Worm (Caenorhabditis elegans): ENCODE data around the gene pqm-1.

DNA sequence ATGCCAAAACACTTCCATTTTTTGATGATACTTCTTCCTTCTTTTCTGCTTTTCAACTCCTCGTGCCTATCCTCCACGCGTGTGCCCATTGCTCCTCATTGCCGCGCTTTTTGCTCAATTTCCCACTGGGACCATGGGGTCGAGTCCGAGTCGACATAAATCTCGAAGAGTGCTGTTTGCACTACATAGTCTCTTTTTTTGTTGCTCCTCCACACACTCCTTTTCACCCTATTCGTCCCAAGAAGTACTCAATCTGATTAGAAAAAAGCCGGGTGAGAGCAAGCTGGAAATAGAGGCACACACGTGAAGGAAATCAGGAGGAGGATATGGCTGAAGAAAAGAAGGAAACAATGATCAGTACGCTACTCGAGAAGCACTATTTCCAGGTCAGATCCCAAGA is 9.8 kb downstream of the pqm-1 start, which contains the start of gene arrd-6:
- no peak for TF ChIP-seq flt-1 (GFP tag; IDR thresholded peaks at IDR 0.05)
- TF ChIP-seq klf-2 (GFP tag; conservative IDR thresholded peaks at IDR 0.05), result no peak
- no peak for TF ChIP-seq tab-1 (GFP tag; IDR thresholded peaks at IDR 0.05)
- TF ChIP-seq T22C8.4 (GFP tag; IDR thresholded peaks at IDR 0.05), result no peak
- no peak for TF ChIP-seq ref-1 (GFP tag; conservative IDR thresholded peaks at IDR 0.05)
- TF ChIP-seq ztf-29 (GFP tag; IDR thresholded peaks at IDR 0.05), result no peak

All from whole organism, midembryonic.